Fruit fly (Drosophila melanogaster) whole organism, embryonic: ENCODE measurements around the gene CG42814.

Experiments
- Ada2b ChIP-seq: fragments of 200-800 bp; sonication (Bioruptor generic); IDR thresholded peaks from 2 replicates; pipeline ENCODE4 v1.3.6; 2022; ENCODE audit warnings: missing biosample characterization, missing genetic modification characterization
- BEAF-32 ChIP-seq: fragments of 200-800 bp; sonication (Bioruptor generic); optimal IDR thresholded peaks from 3 replicates; lab custom pipeline; 2017; ENCODE audit warnings: missing biosample characterization, missing genetic modification characterization, mild to moderate bottlenecking, moderate library complexity, missing genetic modification reagents
- Blimp-1 ChIP-seq: fragments of 200-800 bp; sonication (Bioruptor generic); optimal IDR thresholded peaks from 3 replicates; lab custom pipeline; 2018; ENCODE audit warnings: missing biosample characterization, missing genetic modification characterization, mild to moderate bottlenecking, moderate library complexity, missing genetic modification reagents
- CG10462 ChIP-seq: fragments of 200-800 bp; sonication (Bioruptor generic); optimal IDR thresholded peaks from 2 replicates; lab custom pipeline; 2016; ENCODE audit warnings: missing biosample characterization, missing genetic modification characterization
- CG10565 ChIP-seq: fragments of 200-800 bp; sonication (Bioruptor generic); optimal IDR thresholded peaks from 3 replicates; lab custom pipeline; 2016; ENCODE audit warnings: missing biosample characterization, mild to moderate bottlenecking, missing genetic modification characterization
- CG14710 ChIP-seq: fragments of 200-800 bp; sonication (Bioruptor generic); optimal IDR thresholded peaks from 3 replicates; lab custom pipeline; 2019; ENCODE audit warnings: missing biosample characterization, mild to moderate bottlenecking, missing genetic modification characterization, moderate library complexity
- CG14965 ChIP-seq: fragments of 200-800 bp; sonication (Bioruptor generic); optimal IDR thresholded peaks from 2 replicates; lab custom pipeline; 2016; ENCODE audit warnings: missing biosample characterization, missing genetic modification characterization, borderline replicate concordance
- CG15269 ChIP-seq: fragments of 200-800 bp; sonication (Bioruptor generic); optimal IDR thresholded peaks from 2 replicates; lab custom pipeline; 2018; ENCODE audit warnings: missing biosample characterization, mild to moderate bottlenecking, missing genetic modification characterization, moderate library complexity
- CG1792 ChIP-seq: fragments of 200-800 bp; sonication (Bioruptor generic); optimal IDR thresholded peaks from 2 replicates; lab custom pipeline; 2016; ENCODE audit warnings: missing biosample characterization, missing genetic modification characterization
- CG18599 ChIP-seq: fragments of 200-800 bp; sonication (Bioruptor generic); optimal IDR thresholded peaks from 3 replicates; lab custom pipeline; 2017; ENCODE audit warnings: missing biosample characterization, missing genetic modification characterization, mild to moderate bottlenecking, moderate library complexity, missing genetic modification reagents
- CG18619 ChIP-seq: fragments of 200-800 bp; sonication (Bioruptor generic); optimal IDR thresholded peaks from 3 replicates; lab custom pipeline; 2017; ENCODE audit warnings: missing biosample characterization, mild to moderate bottlenecking, missing genetic modification characterization
- CG2199 ChIP-seq: fragments of 200-800 bp; sonication (Bioruptor generic); IDR thresholded peaks from 3 replicates; pipeline ENCODE4 v1.3.6; 2022; ENCODE audit warnings: missing biosample characterization, missing genetic modification characterization
- CG33213 ChIP-seq: fragments of 200-800 bp; sonication (Bioruptor generic); optimal IDR thresholded peaks from 3 replicates; lab custom pipeline; 2016; ENCODE audit warnings: missing biosample characterization, missing genetic modification characterization
- CG3995 ChIP-seq: fragments of 200-800 bp; sonication (Bioruptor generic); optimal IDR thresholded peaks from 3 replicates; lab custom pipeline; 2016; ENCODE audit warnings: missing biosample characterization, missing genetic modification characterization
- CG4328 ChIP-seq: fragments of 200-800 bp; sonication (Bioruptor generic); optimal IDR thresholded peaks from 3 replicates; lab custom pipeline; 2017; ENCODE audit warnings: missing biosample characterization, missing genetic modification reagents, missing genetic modification characterization
- CG4617 ChIP-seq: fragments of 200-800 bp; sonication (Bioruptor generic); optimal IDR thresholded peaks from 3 replicates; lab custom pipeline; 2016; ENCODE audit warnings: missing biosample characterization, missing genetic modification characterization, borderline replicate concordance
- CG6254 ChIP-seq: fragments of 200-800 bp; sonication (Bioruptor generic); optimal IDR thresholded peaks from 3 replicates; lab custom pipeline; 2017; ENCODE audit warnings: mild to moderate bottlenecking, missing biosample characterization, missing genetic modification reagents, missing genetic modification characterization
- CG6272 ChIP-seq: fragments of 200-800 bp; sonication (Bioruptor generic); IDR thresholded peaks from 2 replicates; pipeline ENCODE4 v1.3.6; 2022; ENCODE audit warnings: missing biosample characterization, missing genetic modification characterization
- CG6791 ChIP-seq: fragments of 200-800 bp; sonication (Bioruptor generic); IDR thresholded peaks from 3 replicates; pipeline ENCODE4 v1.3.6; 2022; ENCODE audit warnings: missing biosample characterization, missing genetic modification characterization; ENCODE audit not compliant: partially characterized antibody
- CG7357 ChIP-seq: fragments of 200-800 bp; sonication (Bioruptor generic); IDR thresholded peaks from 3 replicates; pipeline ENCODE4 v1.3.6; 2022; ENCODE audit warnings: missing biosample characterization, missing genetic modification characterization
- CkIIα-i1 ChIP-seq: fragments of 200-800 bp; sonication (Bioruptor generic); IDR thresholded peaks from 2 replicates; pipeline ENCODE4 v1.3.6; 2022; ENCODE audit warnings: missing biosample characterization, missing genetic modification characterization
- Dbx ChIP-seq: fragments of 200-800 bp; sonication (Bioruptor generic); IDR thresholded peaks from 3 replicates; pipeline ENCODE4 v1.3.6; 2022; ENCODE audit warnings: missing biosample characterization, missing genetic modification characterization
- MESR4 ChIP-seq: fragments of 200-800 bp; sonication (Bioruptor generic); optimal IDR thresholded peaks from 2 replicates; lab custom pipeline; 2018; ENCODE audit warnings: missing biosample characterization, mild to moderate bottlenecking, missing genetic modification characterization, moderate library complexity
- MTF-1 ChIP-seq: fragments of 200-800 bp; sonication (Bioruptor generic); optimal IDR thresholded peaks from 2 replicates; lab custom pipeline; 2018; ENCODE audit warnings: missing biosample characterization, mild to moderate bottlenecking, missing genetic modification characterization, borderline replicate concordance
- Mrtf ChIP-seq: fragments of 200-800 bp; sonication (Bioruptor generic); IDR thresholded peaks from 3 replicates; pipeline ENCODE4 v1.3.6; 2022; ENCODE audit warnings: missing biosample characterization, missing genetic modification characterization
- NfI ChIP-seq: fragments of 200-800 bp; sonication (Bioruptor generic); optimal IDR thresholded peaks from 3 replicates; lab custom pipeline; 2018; ENCODE audit warnings: missing biosample characterization, mild to moderate bottlenecking, missing genetic modification characterization, moderate library complexity
- Oaz ChIP-seq: fragments of 200-800 bp; sonication (Bioruptor generic); IDR thresholded peaks from 2 replicates; pipeline ENCODE4 v1.3.6; 2022; ENCODE audit warnings: missing biosample characterization, missing genetic modification characterization
- Oli ChIP-seq: fragments of 200-800 bp; sonication (Bioruptor generic); optimal IDR thresholded peaks from 2 replicates; lab custom pipeline; 2018; ENCODE audit warnings: missing biosample characterization, mild to moderate bottlenecking, missing genetic modification characterization, moderate library complexity
- Ravus ChIP-seq: fragments of 200-800 bp; sonication (Bioruptor generic); IDR thresholded peaks from 2 replicates; pipeline ENCODE4 v1.3.6; 2022; ENCODE audit warnings: missing biosample characterization, missing genetic modification characterization
- cad ChIP-seq: fragments of >200 bp; optimal IDR thresholded peaks from 2 replicates; lab custom pipeline; 2017; ENCODE audit warnings: missing biosample characterization, missing genetic modification characterization
- crc ChIP-seq: fragments of 200-800 bp; sonication (Bioruptor generic); optimal IDR thresholded peaks from 2 replicates; lab custom pipeline; 2016; ENCODE audit warnings: missing biosample characterization, missing genetic modification characterization
- dan ChIP-seq: fragments of 200-800 bp; sonication (Bioruptor generic); IDR thresholded peaks from 2 replicates; pipeline ENCODE4 v1.3.6; 2022; ENCODE audit warnings: missing biosample characterization, missing genetic modification characterization
- danr ChIP-seq: fragments of 200-800 bp; sonication (Bioruptor generic); IDR thresholded peaks from 2 replicates; pipeline ENCODE4 v1.3.6; 2022; ENCODE audit warnings: missing biosample characterization, missing genetic modification characterization
- dysf ChIP-seq: fragments of 200-800 bp; sonication (Bioruptor generic); IDR thresholded peaks from 3 replicates; pipeline ENCODE4 v1.3.6; 2022; ENCODE audit warnings: missing biosample characterization, missing genetic modification characterization
- ems ChIP-seq: fragments of 200-800 bp; sonication (Bioruptor generic); optimal IDR thresholded peaks from 3 replicates; lab custom pipeline; 2016; ENCODE audit warnings: missing biosample characterization, missing genetic modification characterization
- eyg ChIP-seq: fragments of 200-800 bp; sonication (Bioruptor generic); optimal IDR thresholded peaks from 3 replicates; lab custom pipeline; 2016; ENCODE audit warnings: missing biosample characterization, missing genetic modification characterization
- fd96Cb ChIP-seq: fragments of 200-800 bp; sonication (Bioruptor generic); optimal IDR thresholded peaks from 2 replicates; lab custom pipeline; 2018; ENCODE audit warnings: missing biosample characterization, mild to moderate bottlenecking, missing genetic modification characterization, moderate library complexity
- jigr1 ChIP-seq: fragments of 200-800 bp; sonication (Bioruptor generic); IDR thresholded peaks from 3 replicates; pipeline ENCODE4 v1.3.6; 2022; ENCODE audit warnings: missing biosample characterization, missing genetic modification characterization
- jing ChIP-seq: fragments of 200-800 bp; sonication (Bioruptor generic); optimal IDR thresholded peaks from 2 replicates; lab custom pipeline; 2018; ENCODE audit warnings: missing biosample characterization, mild to moderate bottlenecking, missing genetic modification characterization
- kni ChIP-seq: fragments of 200-800 bp; sonication (Bioruptor generic); optimal IDR thresholded peaks from 3 replicates; lab custom pipeline; 2017; ENCODE audit warnings: mild to moderate bottlenecking, missing biosample characterization, missing genetic modification reagents, missing genetic modification characterization
- pb ChIP-seq: fragments of 200-800 bp; sonication (Bioruptor generic); optimal IDR thresholded peaks from 3 replicates; lab custom pipeline; 2016; ENCODE audit warnings: missing biosample characterization, missing genetic modification characterization
- ranshi ChIP-seq: fragments of 200-800 bp; sonication (Bioruptor generic); IDR thresholded peaks from 2 replicates; pipeline ENCODE4 v1.3.6; 2022; ENCODE audit warnings: missing biosample characterization, missing genetic modification characterization
- row ChIP-seq: fragments of 200-800 bp; sonication (Bioruptor generic); IDR thresholded peaks from 3 replicates; pipeline ENCODE4 v1.3.6; 2022; ENCODE audit warnings: missing biosample characterization, missing genetic modification characterization
- sens-2 ChIP-seq: fragments of 200-800 bp; sonication (Bioruptor generic); IDR thresholded peaks from 2 replicates; pipeline ENCODE4 v1.3.6; 2022; ENCODE audit warnings: missing biosample characterization, missing genetic modification characterization
- stc ChIP-seq: fragments of 200-800 bp; sonication (Bioruptor generic); IDR thresholded peaks from 2 replicates; pipeline ENCODE4 v1.3.6; 2022; ENCODE audit warnings: missing biosample characterization, missing genetic modification characterization
- sug ChIP-seq: fragments of 200-800 bp; optimal IDR thresholded peaks from 2 replicates; lab custom pipeline; 2019; ENCODE audit warnings: missing biosample characterization, mild to moderate bottlenecking, missing genetic modification characterization, moderate library complexity
- tll ChIP-seq, 2 experiments: fragments of 200-800 bp in 1 of 2; fragments of >200 bp in 1 of 2; sonication (Bioruptor generic) in 1 of 2; optimal IDR thresholded peaks; 2 replicates each; lab custom pipeline; 2017 to 2019; ENCODE audit warnings: missing biosample characterization in 2 of 2, missing genetic modification characterization in 2 of 2, mild to moderate bottlenecking in 1 of 2, moderate library complexity in 1 of 2
- z ChIP-seq: fragments of 200-800 bp; sonication (Bioruptor generic); IDR thresholded peaks from 3 replicates; pipeline ENCODE4 v1.3.6; 2022; ENCODE audit warnings: missing biosample characterization, missing genetic modification characterization

Gene CG42814

dm6 chr3R:27265330-27265729, 36.1 kb upstream of the CG42814 start, which contains the start of the genes CG14262 and CG14260:
Gene CG14262, minus strand, starts transcription at chr3R:27265430.
Gene CG14260, plus strand, starts transcription at chr3R:27265457.
- no peak for TF ChIP-seq CG4617 (GFP tag; lab: Kevin White, UChicago)
- no peak for TF ChIP-seq Oli (tag; lab: Kevin White, UChicago)
- no peak for TF ChIP-seq crc (GFP tag; lab: Kevin White, UChicago)
- TF ChIP-seq CG6791 (GFP tag; lab: Robert Waterston, UW): no peak
- no peak for TF ChIP-seq jing (GFP tag; lab: Kevin White, UChicago)
- TF ChIP-seq Ravus: no peak
- no peak for TF ChIP-seq kni
- no peak for TF ChIP-seq CG18619 (GFP tag; lab: Kevin White, UChicago)
- no peak for TF ChIP-seq CG10462 (GFP tag; lab: Kevin White, UChicago)
- no peak for TF ChIP-seq CG6254
- TF ChIP-seq ranshi (GFP tag; lab: Robert Waterston, UW): no peak
- TF ChIP-seq CG3995 (GFP tag; lab: Kevin White, UChicago): no peak
- no peak for TF ChIP-seq CG14710 (tag; lab: Kevin White, UChicago)
- TF ChIP-seq CG15269 (tag; lab: Kevin White, UChicago): no peak
- no peak for TF ChIP-seq CG7357 (GFP tag; lab: Robert Waterston, UW)
- no peak for TF ChIP-seq dan
- no peak for TF ChIP-seq sens-2 (GFP tag; lab: Robert Waterston, UW)
- TF ChIP-seq Oaz: no peak

DNA sequence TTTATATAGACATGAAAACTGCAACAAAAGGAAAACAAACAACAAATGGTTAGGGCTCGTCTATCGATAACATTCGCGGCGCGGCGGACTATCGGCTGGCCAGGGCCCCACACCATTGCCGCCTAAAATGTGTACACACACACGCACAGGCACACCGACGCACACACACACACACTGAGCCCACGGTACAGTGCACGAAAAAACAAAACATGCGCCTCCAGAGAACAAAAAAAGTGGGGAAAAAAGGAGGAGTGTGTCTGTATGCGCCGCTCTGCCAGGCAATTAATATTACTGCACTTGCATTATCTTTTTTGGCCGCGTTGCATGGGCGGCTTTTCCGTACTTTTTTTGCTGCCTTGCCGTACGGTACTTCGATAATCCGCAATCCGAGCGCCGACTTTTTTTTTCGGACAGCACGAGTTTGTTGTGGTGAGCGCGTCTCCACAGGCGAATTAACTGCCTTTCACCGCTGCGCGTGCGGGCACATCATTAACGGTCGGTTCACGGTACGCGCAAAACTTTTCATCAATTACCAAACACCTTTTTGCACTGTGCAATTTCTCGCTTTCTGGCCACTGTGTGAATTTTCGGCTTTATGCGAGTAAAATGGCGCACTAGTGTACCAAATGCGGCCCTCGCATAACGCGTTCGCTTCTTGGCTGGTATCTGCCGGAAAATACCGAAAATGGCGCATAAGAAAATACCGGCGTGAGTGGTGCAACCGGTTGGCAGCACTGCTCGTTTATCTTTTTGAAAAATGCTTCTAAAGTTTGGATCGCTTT, 34.4 kb upstream of the CG42814 start, which contains the start of gene woc:
TSS of gene woc (minus strand) at position 622 of the 782 bp plus-strand sequence.
- TF ChIP-seq MESR4 (GFP tag; lab: Kevin White, UChicago) (peak; percentile 55), dysf (GFP tag; lab: Robert Waterston, UW) (peak; percentile 51), cad (GFP tag; lab: Kevin White, UChicago) (no peak), Dbx (GFP tag; lab: Robert Waterston, UW) (peak; percentile 68), z (GFP tag; lab: Robert Waterston, UW) (no peak), CG1792 (peak; percentile 5), pb (peak; percentile 43), CG2199 (no peak), Blimp-1 (GFP tag; lab: Kevin White, UChicago) (no peak), CG4328 (GFP tag; lab: Kevin White, UChicago) (no peak), CkIIα-i1 (GFP tag; lab: Robert Waterston, UW) (no peak), stc (GFP tag; lab: Robert Waterston, UW) (peak; percentile 51; the same call in 1 of the 2 replicates), row (GFP tag; lab: Robert Waterston, UW) (peak; percentile 72), Ada2b (GFP tag; lab: Robert Waterston, UW) (peak; percentile 40; the same call in 1 of the 2 replicates), BEAF-32 (peak; percentile 77), fd96Cb (tag; lab: Kevin White, UChicago) (no peak), CG33213 (GFP tag; lab: Kevin White, UChicago) (peak; percentile 10), sug (tag; lab: Kevin White, UChicago) (no peak), tll (GFP tag; optimal IDR thresholded peaks at IDR 0.05; lab: Kevin White, UChicago) (peak in 1 of 2 experiments; percentile 12), CG6272 (GFP tag; lab: Robert Waterston, UW) (0 out of 2 replicates have a peak, but pooled peaks have one; percentile 38), CG18599 (GFP tag; lab: Kevin White, UChicago) (peak; percentile 66), Mrtf (peak; percentile 29; the same call in 1 of the 3 replicates), CG10565 (GFP tag; lab: Kevin White, UChicago) (no peak), MTF-1 (no peak), NfI (GFP tag; lab: Kevin White, UChicago) (peak; percentile 24), jigr1 (GFP tag; lab: Robert Waterston, UW) (no peak), Oli (tag; lab: Kevin White, UChicago) (no peak), ems (GFP tag; lab: Kevin White, UChicago) (no peak), CG14965 (no peak), eyg (GFP tag; lab: Kevin White, UChicago) (peak; percentile 58), danr (GFP tag; lab: Robert Waterston, UW) (peak; percentile 60; the same call in 1 of the 2 replicates)
